ENCODE assay signal across 3 worm cellular contexts in genomic region chrIV:13902774-13903173, ce11.
A peak's percentile ranks its signal among the peaks of the same experiment; 100 is the strongest.
TF ChIP-seq lines count a peak whose summit lies in the region.

Gene Y37A1A.3 (minus strand): TSS chrIV:13902874.

TF ChIP-seq in whole organism, L1 larva, 84 proteins besides CTCF, POLR2A, EP300 and RAD21:
- TF ChIP-seq nhr-237 (tag; optimal IDR thresholded peaks at IDR 0.05; lab: Kevin White, UChicago) (no peak), blmp-1 (tag; optimal IDR thresholded peaks at IDR 0.05; lab: Kevin White, UChicago) (peak; percentile 15), fkh-10 (GFP tag; optimal IDR thresholded peaks at IDR 0.05; lab: Kevin White, UChicago) (no peak), efl-1 (optimal IDR thresholded peaks at IDR 0.05; lab: Kevin White, UChicago) (no peak), efl-1 (GFP tag; optimal IDR thresholded peaks at IDR 0.05 in 1 of 2; lab: Kevin White, UChicago) (no peak), lin-15B (tag; optimal IDR thresholded peaks at IDR 0.05; lab: Kevin White, UChicago) (no peak), pax-3 (tag; optimal IDR thresholded peaks at IDR 0.05; lab: Kevin White, UChicago) (no peak), hlh-4 (tag; optimal IDR thresholded peaks at IDR 0.05; lab: Kevin White, UChicago) (no peak), nhr-12 (tag; optimal IDR thresholded peaks at IDR 0.05; lab: Kevin White, UChicago) (no peak), grh-1 (GFP tag; IDR thresholded peaks at IDR 0.05; lab: Robert Waterston, UW) (no peak), lin-14 (GFP tag; optimal IDR thresholded peaks at IDR 0.05; lab: Kevin White, UChicago) (no peak), unc-62 (GFP tag; optimal IDR thresholded peaks at IDR 0.05; lab: Kevin White, UChicago) (no peak), lin-35 (GFP tag; optimal IDR thresholded peaks at IDR 0.05; lab: Kevin White, UChicago) (no peak), zag-1 (tag; optimal IDR thresholded peaks at IDR 0.05; lab: Kevin White, UChicago) (no peak), nhr-85 (tag; lab: Kevin White, UChicago) (peak; percentile 52), jun-1 (tag; optimal IDR thresholded peaks at IDR 0.05; lab: Kevin White, UChicago) (no peak), mep-1 (tag; optimal IDR thresholded peaks at IDR 0.05; lab: Kevin White, UChicago) (no peak)

TF ChIP-seq in whole organism, L2 larva, 48 proteins besides CTCF, POLR2A, EP300 and RAD21:
- no peak for TF ChIP-seq ztf-1 (GFP tag; conservative IDR thresholded peaks at IDR 0.05; lab: Robert Waterston, UW)
- no peak for TF ChIP-seq fos-1 (tag; optimal IDR thresholded peaks at IDR 0.05; lab: Kevin White, UChicago)
- peak; percentile 22 for TF ChIP-seq nhr-25 (tag; optimal IDR thresholded peaks at IDR 0.05; lab: Kevin White, UChicago)
- TF ChIP-seq blmp-1 (tag; optimal IDR thresholded peaks at IDR 0.05; lab: Kevin White, UChicago; ENCODE audit: insufficient read depth) = peak; percentile 4
- no peak for TF ChIP-seq skn-1 (tag; optimal IDR thresholded peaks at IDR 0.05; lab: Kevin White, UChicago)

TF ChIP-seq in whole organism, L3 larva, 47 proteins besides CTCF, POLR2A, EP300 and RAD21:
- TF ChIP-seq elt-2 (tag; optimal IDR thresholded peaks at IDR 0.05; lab: Kevin White, UChicago) = no peak
- peak; percentile 86 for TF ChIP-seq egl-5 (tag; optimal IDR thresholded peaks at IDR 0.05; lab: Kevin White, UChicago)

Comparison
In these comparisons a context has a peak if more than half of its experiments do, and no peak if none do; other contexts are left out.
1. Of the 22 proteins assayed by ChIP-seq in both whole organism, L1 larva and whole organism, L2 larva: peak only in whole organism, L1 larva: none; only in whole organism, L2 larva: none; in both: blmp-1; in neither: 21.